Fruit fly (Drosophila melanogaster) whole organism, prepupa: ENCODE data around the gene Qsox2.

ENCODE experiments used
- CG10631 ChIP-seq: fragments of 200-800 bp; sonication (Bioruptor generic); optimal IDR thresholded peaks from 2 replicates; lab custom pipeline; 2016; ENCODE audit warnings: missing biosample characterization, missing genetic modification characterization
- CG10669 ChIP-seq: fragments of 200-800 bp; sonication (Bioruptor generic); optimal IDR thresholded peaks from 3 replicates; lab custom pipeline; 2018; ENCODE audit warnings: missing biosample characterization, mild to moderate bottlenecking, missing genetic modification characterization, moderate library complexity
- CG11762 ChIP-seq: fragments of 200-800 bp; sonication (Bioruptor generic); optimal IDR thresholded peaks from 3 replicates; lab custom pipeline; 2016; ENCODE audit warnings: missing biosample characterization, missing genetic modification characterization; ENCODE audit not compliant: insufficient read depth
- CG11902 ChIP-seq: fragments of 200-800 bp; sonication (Bioruptor generic); optimal IDR thresholded peaks from 3 replicates; lab custom pipeline; 2016; ENCODE audit warnings: missing biosample characterization, missing genetic modification characterization
- CG1621 ChIP-seq: fragments of 200-800 bp; sonication (Bioruptor generic); optimal IDR thresholded peaks from 3 replicates; lab custom pipeline; 2018; ENCODE audit warnings: missing biosample characterization, mild to moderate bottlenecking, missing genetic modification characterization
- CG3032 ChIP-seq: fragments of 200-800 bp; optimal IDR thresholded peaks from 2 replicates; lab custom pipeline; 2019; ENCODE audit warnings: missing biosample characterization, mild to moderate bottlenecking, missing genetic modification characterization, moderate library complexity
- CG32006 ChIP-seq: fragments of 200-800 bp; sonication (Bioruptor generic); optimal IDR thresholded peaks from 3 replicates; lab custom pipeline; 2017; ENCODE audit warnings: missing biosample characterization, mild to moderate bottlenecking, missing genetic modification characterization
- CG34406 ChIP-seq: fragments of 200-800 bp; sonication (Bioruptor generic); optimal IDR thresholded peaks from 3 replicates; lab custom pipeline; 2016; ENCODE audit warnings: missing biosample characterization, missing genetic modification characterization
- CG3919 ChIP-seq: fragments of 200-800 bp; sonication (Bioruptor generic); optimal IDR thresholded peaks from 3 replicates; lab custom pipeline; 2016; ENCODE audit warnings: missing biosample characterization, missing genetic modification characterization
- CG6163 ChIP-seq: fragments of 200-800 bp; sonication (Bioruptor generic); IDR thresholded peaks from 3 replicates; pipeline ENCODE4 v1.3.6; 2022; ENCODE audit warnings: missing biosample characterization, missing genetic modification characterization
- CG6276 ChIP-seq: fragments of 200-800 bp; sonication (Bioruptor generic); optimal IDR thresholded peaks from 2 replicates; lab custom pipeline; 2017; ENCODE audit warnings: missing biosample characterization, mild to moderate bottlenecking, missing genetic modification characterization
- CG6792 ChIP-seq: fragments of 200-800 bp; sonication (Bioruptor generic); optimal IDR thresholded peaks from 3 replicates; lab custom pipeline; 2016; ENCODE audit warnings: missing biosample characterization, missing genetic modification characterization
- CG6854 ChIP-seq: fragments of 200-800 bp; sonication (Bioruptor generic); optimal IDR thresholded peaks from 2 replicates; lab custom pipeline; 2017; ENCODE audit warnings: missing biosample characterization, mild to moderate bottlenecking, missing genetic modification characterization
- CG7368 ChIP-seq: fragments of 200-800 bp; sonication (Bioruptor generic); optimal IDR thresholded peaks from 3 replicates; lab custom pipeline; 2016; ENCODE audit warnings: missing biosample characterization, missing genetic modification characterization
- CG8319 ChIP-seq: fragments of 200-800 bp; sonication (Bioruptor generic); optimal IDR thresholded peaks from 3 replicates; lab custom pipeline; 2016; ENCODE audit warnings: missing biosample characterization, missing genetic modification characterization
- CG8632 ChIP-seq: fragments of 200-800 bp; sonication (Bioruptor generic); optimal IDR thresholded peaks from 3 replicates; lab custom pipeline; 2016; ENCODE audit warnings: missing biosample characterization, missing genetic modification characterization
- Eip78C ChIP-seq: fragments of 200-800 bp; sonication (Bioruptor generic); peaks from one replicate; lab custom pipeline; 2016; ENCODE audit warnings: missing biosample characterization, missing genetic modification characterization
- Eip93F ChIP-seq: fragments of 200-800 bp; sonication (Bioruptor generic); optimal IDR thresholded peaks from 2 replicates; lab custom pipeline; 2016; ENCODE audit warnings: missing biosample characterization, mild to moderate bottlenecking, missing genetic modification characterization
- Ets21C ChIP-seq: fragments of 200-800 bp; sonication (Bioruptor generic); optimal IDR thresholded peaks from 3 replicates; lab custom pipeline; 2016; ENCODE audit warnings: missing biosample characterization, missing genetic modification characterization
- Ets96B ChIP-seq: fragments of 200-800 bp; optimal IDR thresholded peaks from 2 replicates; lab custom pipeline; 2019; ENCODE audit warnings: missing biosample characterization, mild to moderate bottlenecking, missing genetic modification characterization, moderate library complexity
- Gug ChIP-seq: fragments of 200-800 bp; sonication (Bioruptor generic); IDR thresholded peaks from 2 replicates; pipeline ENCODE4 v1.3.6; 2022; ENCODE audit warnings: missing biosample characterization, missing genetic modification characterization
- Hr39 ChIP-seq: fragments of 200-800 bp; sonication (Bioruptor generic); optimal IDR thresholded peaks from 2 replicates; lab custom pipeline; 2016; ENCODE audit warnings: missing biosample characterization, missing genetic modification characterization
- Hr4 ChIP-seq: fragments of 200-800 bp; sonication (Bioruptor generic); optimal IDR thresholded peaks from 3 replicates; lab custom pipeline; 2016; ENCODE audit warnings: missing biosample characterization, missing genetic modification characterization
- OdsH ChIP-seq: fragments of 200-800 bp; sonication (Bioruptor generic); optimal IDR thresholded peaks from 3 replicates; lab custom pipeline; 2016; ENCODE audit warnings: missing biosample characterization, missing genetic modification characterization
- Sox14 ChIP-seq: fragments of 200-800 bp; sonication (Bioruptor generic); optimal IDR thresholded peaks from 3 replicates; lab custom pipeline; 2016; ENCODE audit warnings: missing biosample characterization, missing genetic modification characterization
- achi ChIP-seq: fragments of 200-800 bp; sonication (Bioruptor generic); optimal IDR thresholded peaks from 3 replicates; lab custom pipeline; 2016; ENCODE audit warnings: missing biosample characterization, missing genetic modification characterization
- acj6 ChIP-seq: fragments of 200-800 bp; sonication (Bioruptor generic); optimal IDR thresholded peaks from 3 replicates; lab custom pipeline; 2016; ENCODE audit warnings: missing biosample characterization, missing genetic modification characterization
- dac ChIP-seq: fragments of 200-800 bp; sonication (Bioruptor generic); optimal IDR thresholded peaks from 2 replicates; lab custom pipeline; 2017; ENCODE audit warnings: missing biosample characterization, mild to moderate bottlenecking, missing genetic modification characterization
- dsx ChIP-seq: fragments of 200-800 bp; optimal IDR thresholded peaks from 3 replicates; lab custom pipeline; 2019; ENCODE audit warnings: missing biosample characterization, mild to moderate bottlenecking, missing genetic modification characterization, moderate library complexity; ENCODE audit not compliant: poor library complexity, severe bottlenecking
- esn ChIP-seq: fragments of 200-800 bp; sonication (Bioruptor generic); optimal IDR thresholded peaks from 2 replicates; lab custom pipeline; 2016; ENCODE audit warnings: missing biosample characterization, mild to moderate bottlenecking, missing genetic modification characterization, moderate library complexity
- fd59A ChIP-seq: fragments of 200-800 bp; sonication (Bioruptor generic); optimal IDR thresholded peaks from 2 replicates; lab custom pipeline; 2017; ENCODE audit warnings: missing biosample characterization, mild to moderate bottlenecking, missing genetic modification characterization, missing genetic modification reagents
- fd85E ChIP-seq: fragments of 200-800 bp; sonication (Bioruptor generic); optimal IDR thresholded peaks from 3 replicates; lab custom pipeline; 2016; ENCODE audit warnings: missing biosample characterization, missing genetic modification characterization
- fkh ChIP-seq: fragments of 200-800 bp; sonication (Bioruptor generic); optimal IDR thresholded peaks from 3 replicates; lab custom pipeline; 2017; ENCODE audit warnings: missing biosample characterization, mild to moderate bottlenecking, missing genetic modification characterization, moderate library complexity
- lz ChIP-seq: fragments of 200-800 bp; sonication (Bioruptor generic); optimal IDR thresholded peaks from 3 replicates; lab custom pipeline; 2016; ENCODE audit warnings: missing biosample characterization, missing genetic modification characterization
- net ChIP-seq: fragments of 200-800 bp; sonication (Bioruptor generic); optimal IDR thresholded peaks from 3 replicates; lab custom pipeline; 2016; ENCODE audit warnings: missing biosample characterization, missing genetic modification characterization
- salr ChIP-seq, 2 experiments: fragments of 200-800 bp; sonication (Bioruptor generic); optimal IDR thresholded peaks; 3 replicates each; lab custom pipeline; 2016 to 2018; ENCODE audit warnings: missing biosample characterization in 2 of 2, missing genetic modification characterization in 2 of 2, mild to moderate bottlenecking in 1 of 2
- ss ChIP-seq, 2 experiments: fragments of 200-800 bp; sonication (Bioruptor generic); optimal IDR thresholded peaks; 2 replicates in 1 of 2; 3 replicates in 1 of 2; lab custom pipeline; 2017 to 2018; ENCODE audit warnings: mild to moderate bottlenecking in 2 of 2, missing biosample characterization in 2 of 2, missing genetic modification characterization in 2 of 2, moderate library complexity in 1 of 2
- svp ChIP-seq: fragments of 200-800 bp; sonication (Bioruptor generic); peaks from one replicate; lab custom pipeline; 2016; ENCODE audit warnings: missing biosample characterization, missing genetic modification characterization
- topi ChIP-seq: fragments of 200-800 bp; sonication (Bioruptor generic); optimal IDR thresholded peaks from 3 replicates; lab custom pipeline; 2016; ENCODE audit warnings: missing biosample characterization, missing genetic modification characterization
- vri ChIP-seq: fragments of 200-800 bp; sonication (Bioruptor generic); optimal IDR thresholded peaks from 3 replicates; lab custom pipeline; 2016; ENCODE audit warnings: missing biosample characterization, mild to moderate bottlenecking, missing genetic modification characterization

Qsox2 gene

dm6 chr3R:21884354-21884753, 29.2 kb upstream of the Qsox2 start, which contains the start of gene fit:
fit (minus strand) TSS chr3R:21884454.
- TF ChIP-seq Sox14 (GFP tag; lab: Kevin White, UChicago) (no peak), CG3032 (tag; lab: Kevin White, UChicago) (no peak), fkh (GFP tag; lab: Kevin White, UChicago) (no peak), ss (GFP tag; optimal IDR thresholded peaks at IDR 0.05; lab: Kevin White, UChicago) (no peak), topi (GFP tag; lab: Kevin White, UChicago) (no peak), dac (GFP tag; lab: Kevin White, UChicago) (no peak), Hr39 (GFP tag; lab: Kevin White, UChicago) (no peak), CG7368 (GFP tag; lab: Kevin White, UChicago) (no peak), CG32006 (GFP tag; lab: Kevin White, UChicago) (no peak), Gug (no peak), CG3919 (GFP tag; lab: Kevin White, UChicago) (no peak), CG6792 (GFP tag; lab: Kevin White, UChicago) (no peak), CG1621 (tag; lab: Kevin White, UChicago) (no peak), lz (no peak), Eip93F (GFP tag; lab: Kevin White, UChicago) (no peak), Eip78C (GFP tag; lab: Kevin White, UChicago) (no peak), esn (GFP tag; lab: Kevin White, UChicago) (no peak)

DNA sequence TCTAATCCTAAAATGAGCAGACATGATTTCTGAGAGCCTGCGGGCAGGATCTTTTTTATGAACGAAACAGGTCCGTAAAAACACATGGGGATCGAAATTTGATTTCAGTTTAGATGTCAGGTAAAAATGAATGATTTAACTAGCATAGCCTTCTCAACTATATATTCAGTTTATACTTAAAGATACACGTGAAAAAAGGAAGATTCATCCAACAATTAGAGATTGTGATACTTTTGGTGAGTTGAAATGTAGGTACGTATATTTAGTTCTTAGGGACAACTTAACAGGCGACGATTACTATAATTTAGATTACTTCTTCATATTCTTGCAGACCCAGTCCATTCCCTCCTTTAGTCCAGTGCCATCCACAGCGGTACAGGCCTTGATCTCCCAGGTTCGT, 28.1 kb upstream of the Qsox2 start, which contains the start of gene CG17819:
Gene CG17819, minus strand, starts transcription at position 101 of the 400 bp plus-strand sequence.
- TF ChIP-seq CG8319 (no peak), acj6 (GFP tag; lab: Kevin White, UChicago) (no peak), vri (no peak), salr (GFP tag; optimal IDR thresholded peaks at IDR 0.05; lab: Kevin White, UChicago) (no peak), CG6854 (GFP tag; lab: Kevin White, UChicago) (no peak), OdsH (GFP tag; lab: Kevin White, UChicago) (no peak), CG3919 (GFP tag; lab: Kevin White, UChicago) (no peak), achi (GFP tag; lab: Kevin White, UChicago) (no peak), CG11762 (no peak), CG10631 (GFP tag; lab: Kevin White, UChicago) (no peak), CG3032 (tag; lab: Kevin White, UChicago) (no peak), Hr4 (no peak), Hr39 (GFP tag; lab: Kevin White, UChicago) (no peak), CG32006 (GFP tag; lab: Kevin White, UChicago) (no peak), topi (GFP tag; lab: Kevin White, UChicago) (no peak), CG6792 (GFP tag; lab: Kevin White, UChicago) (no peak), fd59A (no peak), CG10669 (GFP tag; lab: Kevin White, UChicago) (no peak)

DNA sequence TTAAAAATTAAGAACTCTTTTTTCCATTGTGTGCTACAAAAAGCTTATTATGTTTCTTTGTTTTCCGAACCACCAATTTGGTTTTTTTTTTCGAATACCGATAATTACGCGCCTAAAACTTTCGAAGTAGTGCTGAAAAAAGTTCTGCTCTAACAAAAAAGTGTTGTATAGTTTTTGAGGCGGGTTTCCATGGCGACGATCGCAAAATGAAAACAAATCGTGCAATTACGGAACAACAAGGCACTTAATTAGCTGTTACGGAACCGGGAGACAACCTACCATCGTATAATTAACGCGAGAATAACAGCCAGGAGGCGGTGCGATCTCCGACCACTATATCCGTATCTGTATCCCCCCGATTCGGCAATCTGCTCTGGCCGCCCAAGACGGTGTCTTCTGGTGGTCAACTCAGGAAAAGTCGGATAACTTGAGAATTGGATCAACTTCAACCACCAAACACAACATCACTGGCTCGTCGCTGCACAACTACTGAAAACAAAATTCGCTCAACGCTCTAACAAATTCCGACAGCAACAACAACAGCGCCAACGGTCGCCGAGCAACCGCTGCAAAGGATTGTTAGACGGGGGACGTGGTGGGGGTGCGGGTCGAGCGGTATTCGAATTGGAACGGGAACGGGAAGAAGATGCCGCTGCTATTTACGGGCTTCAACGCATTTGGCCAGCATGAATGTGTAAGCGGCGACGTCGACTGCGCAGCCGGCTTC, 26.5 kb upstream of the Qsox2 start, which contains the start of the genes CG6678 and dnd:
Gene CG6678, plus strand, starts transcription at position 169 of the 727 bp plus-strand sequence.
Gene dnd, minus strand, starts transcription at position 495 of the 727 bp plus-strand sequence.
- TF ChIP-seq Ets21C (GFP tag; lab: Kevin White, UChicago) = no peak
- peak; percentile 1 for TF ChIP-seq vri
- TF ChIP-seq Sox14 (GFP tag; lab: Kevin White, UChicago) = no peak

dm6 chr3R:21887588-21888007, 25.9 kb upstream of the Qsox2 start:
- TF ChIP-seq topi (GFP tag; lab: Kevin White, UChicago) = peak; percentile 73
- no peak for TF ChIP-seq Ets96B (tag; lab: Kevin White, UChicago)
- peak; percentile 92 for TF ChIP-seq Eip78C (GFP tag; lab: Kevin White, UChicago)
- no peak for TF ChIP-seq ss (GFP tag; optimal IDR thresholded peaks at IDR 0.05; lab: Kevin White, UChicago)
- TF ChIP-seq Gug = peak; percentile 29; the same call in 1 of the 2 replicates
- TF ChIP-seq net = no peak
- TF ChIP-seq Sox14 (GFP tag; lab: Kevin White, UChicago) = peak; percentile 47
- no peak for TF ChIP-seq CG10669 (GFP tag; lab: Kevin White, UChicago)
- peak; percentile 50 for TF ChIP-seq acj6 (GFP tag; lab: Kevin White, UChicago)
- peak; percentile 47 for TF ChIP-seq CG11902
- TF ChIP-seq CG34406 (GFP tag; lab: Kevin White, UChicago) = no peak
- peak; percentile 76 for TF ChIP-seq dsx (GFP tag; lab: Kevin White, UChicago)
- TF ChIP-seq CG1621 (tag; lab: Kevin White, UChicago) = no peak
- TF ChIP-seq CG8319 = peak; percentile 47
- TF ChIP-seq CG8632 (GFP tag; lab: Kevin White, UChicago) = peak; percentile 35
- peak; percentile 74 for TF ChIP-seq svp (GFP tag; lab: Kevin White, UChicago)
- TF ChIP-seq Hr39 (GFP tag; lab: Kevin White, UChicago) = no peak
- TF ChIP-seq CG6854 (GFP tag; lab: Kevin White, UChicago) = no peak
- no peak for TF ChIP-seq fkh (GFP tag; lab: Kevin White, UChicago)
- TF ChIP-seq CG10631 (GFP tag; lab: Kevin White, UChicago) = peak; percentile 25
- TF ChIP-seq CG6792 (GFP tag; lab: Kevin White, UChicago) = peak; percentile 33
- TF ChIP-seq esn (GFP tag; lab: Kevin White, UChicago) = peak; percentile 71
- TF ChIP-seq CG6163 (GFP tag; lab: Robert Waterston, UW) = peak; percentile 56
- TF ChIP-seq CG3919 (GFP tag; lab: Kevin White, UChicago) = peak; percentile 66
- peak; percentile 27 for TF ChIP-seq Hr4
- TF ChIP-seq CG3032 (tag; lab: Kevin White, UChicago) = peak; percentile 45
- TF ChIP-seq fd85E (GFP tag; lab: Kevin White, UChicago) = no peak
- no peak for TF ChIP-seq CG6276 (GFP tag; lab: Kevin White, UChicago)
